Fruit fly (Drosophila melanogaster) whole organism, embryonic: ENCODE results near the gene Epp.

Source experiments
- ATbp ChIP-seq: fragments of 200-800 bp; sonication (Bioruptor generic); optimal IDR thresholded peaks from 2 replicates; lab custom pipeline; 2017; ENCODE audit warnings: missing biosample characterization, mild to moderate bottlenecking, missing genetic modification characterization, missing genetic modification reagents
- Ada2b ChIP-seq: fragments of 200-800 bp; sonication (Bioruptor generic); IDR thresholded peaks from 2 replicates; pipeline ENCODE4 v1.3.6; 2022; ENCODE audit warnings: missing biosample characterization, missing genetic modification characterization
- Blimp-1 ChIP-seq: fragments of 200-800 bp; sonication (Bioruptor generic); optimal IDR thresholded peaks from 3 replicates; lab custom pipeline; 2018; ENCODE audit warnings: missing biosample characterization, missing genetic modification characterization, mild to moderate bottlenecking, moderate library complexity, missing genetic modification reagents
- CG10321 ChIP-seq: fragments of 200-800 bp; sonication (Bioruptor generic); IDR thresholded peaks from 2 replicates; pipeline ENCODE4 v1.3.6; 2022; ENCODE audit warnings: missing biosample characterization, missing genetic modification characterization
- CG10543 ChIP-seq: fragments of 200-800 bp; sonication (Bioruptor generic); optimal IDR thresholded peaks from 3 replicates; lab custom pipeline; 2017; ENCODE audit warnings: missing biosample characterization, mild to moderate bottlenecking, missing genetic modification characterization, moderate library complexity
- CG11456 ChIP-seq: fragments of 200-800 bp; sonication (Bioruptor generic); IDR thresholded peaks from 3 replicates; pipeline ENCODE4 v1.3.6; 2022; ENCODE audit warnings: missing biosample characterization, missing genetic modification characterization
- CG15269 ChIP-seq: fragments of 200-800 bp; sonication (Bioruptor generic); optimal IDR thresholded peaks from 2 replicates; lab custom pipeline; 2018; ENCODE audit warnings: missing biosample characterization, mild to moderate bottlenecking, missing genetic modification characterization, moderate library complexity
- CG17568 ChIP-seq: fragments of 200-800 bp; sonication (Bioruptor generic); optimal IDR thresholded peaks from 2 replicates; lab custom pipeline; 2018; ENCODE audit warnings: missing biosample characterization, mild to moderate bottlenecking, missing genetic modification characterization, moderate library complexity
- CG1832 ChIP-seq: fragments of 200-800 bp; sonication (Bioruptor generic); optimal IDR thresholded peaks from 2 replicates; lab custom pipeline; 2017; ENCODE audit warnings: missing biosample characterization, mild to moderate bottlenecking, missing genetic modification characterization, inconsistent platforms
- CG31365 ChIP-seq: fragments of 200-800 bp; sonication (Bioruptor generic); optimal IDR thresholded peaks from 2 replicates; lab custom pipeline; 2018; ENCODE audit warnings: missing biosample characterization, mild to moderate bottlenecking, missing genetic modification characterization
- CG33213 ChIP-seq: fragments of 200-800 bp; sonication (Bioruptor generic); optimal IDR thresholded peaks from 3 replicates; lab custom pipeline; 2016; ENCODE audit warnings: missing biosample characterization, missing genetic modification characterization
- CG4282 ChIP-seq: fragments of 200-800 bp; sonication (Bioruptor generic); optimal IDR thresholded peaks from 2 replicates; lab custom pipeline; 2016; ENCODE audit warnings: missing biosample characterization, missing genetic modification characterization
- CG4424 ChIP-seq: fragments of 200-800 bp; sonication (Bioruptor generic); optimal IDR thresholded peaks from 3 replicates; lab custom pipeline; 2016; ENCODE audit warnings: missing biosample characterization, missing genetic modification characterization
- CG4820 ChIP-seq: fragments of 200-800 bp; sonication (Bioruptor generic); optimal IDR thresholded peaks from 3 replicates; lab custom pipeline; 2016; ENCODE audit warnings: missing biosample characterization, missing genetic modification characterization
- CG6765 ChIP-seq: fragments of 200-800 bp; sonication (Bioruptor generic); optimal IDR thresholded peaks from 3 replicates; lab custom pipeline; 2017; ENCODE audit warnings: missing biosample characterization, mild to moderate bottlenecking, missing genetic modification characterization
- CG6791 ChIP-seq: fragments of 200-800 bp; sonication (Bioruptor generic); IDR thresholded peaks from 3 replicates; pipeline ENCODE4 v1.3.6; 2022; ENCODE audit warnings: missing biosample characterization, missing genetic modification characterization; ENCODE audit not compliant: partially characterized antibody
- CG9215 ChIP-seq: fragments of 200-800 bp; sonication (Bioruptor generic); IDR thresholded peaks from 2 replicates; pipeline ENCODE4 v1.3.6; 2022; ENCODE audit warnings: missing biosample characterization, missing genetic modification characterization
- Chrac-16 ChIP-seq: fragments of 200-800 bp; sonication (Bioruptor generic); optimal IDR thresholded peaks from 3 replicates; lab custom pipeline; 2016; ENCODE audit warnings: missing biosample characterization, missing genetic modification characterization
- Doc2 ChIP-seq: fragments of 200-800 bp; sonication (Bioruptor generic); IDR thresholded peaks from 2 replicates; pipeline ENCODE4 v1.3.6; 2022; ENCODE audit warnings: missing biosample characterization, missing genetic modification characterization
- Eip74EF ChIP-seq, 2 experiments: fragments of 200-800 bp in 1 of 2; fragments of >200 bp in 1 of 2; sonication (Bioruptor generic) in 1 of 2; optimal IDR thresholded peaks; 2 replicates each; lab custom pipeline; 2017 to 2019; ENCODE audit warnings: missing biosample characterization in 2 of 2, missing genetic modification characterization in 2 of 2, mild to moderate bottlenecking in 1 of 2, moderate library complexity in 1 of 2
- Ets97D ChIP-seq: fragments of 200-800 bp; sonication (Bioruptor generic); optimal IDR thresholded peaks from 3 replicates; lab custom pipeline; 2016; ENCODE audit warnings: missing biosample characterization, missing genetic modification characterization
- Fer2 ChIP-seq: fragments of 200-800 bp; sonication (Bioruptor generic); optimal IDR thresholded peaks from 2 replicates; lab custom pipeline; 2018; ENCODE audit warnings: missing biosample characterization, mild to moderate bottlenecking, missing genetic modification characterization, moderate library complexity
- Hr39 ChIP-seq: fragments of >200 bp; optimal IDR thresholded peaks from 2 replicates; lab custom pipeline; 2017
- Hr78 ChIP-seq, 2 experiments: fragments of 200-800 bp in 1 of 2; fragments of >200 bp in 1 of 2; sonication (Bioruptor generic) in 1 of 2; optimal IDR thresholded peaks; 2 replicates each; lab custom pipeline; 2017 to 2019; ENCODE audit warnings: missing biosample characterization in 2 of 2, missing genetic modification characterization in 2 of 2, mild to moderate bottlenecking in 1 of 2, moderate library complexity in 1 of 2
- MTF-1 ChIP-seq: fragments of 200-800 bp; sonication (Bioruptor generic); optimal IDR thresholded peaks from 2 replicates; lab custom pipeline; 2018; ENCODE audit warnings: missing biosample characterization, mild to moderate bottlenecking, missing genetic modification characterization, borderline replicate concordance
- Med ChIP-seq: fragments of 200-800 bp; sonication (Bioruptor generic); peaks from one replicate; lab custom pipeline; 2016; ENCODE audit warnings: missing biosample characterization, missing genetic modification characterization, mild to moderate bottlenecking, inconsistent platforms, moderate library complexity
- Mrtf ChIP-seq: fragments of 200-800 bp; sonication (Bioruptor generic); IDR thresholded peaks from 3 replicates; pipeline ENCODE4 v1.3.6; 2022; ENCODE audit warnings: missing biosample characterization, missing genetic modification characterization
- Spps ChIP-seq: fragments of 200-800 bp; sonication (Bioruptor generic); optimal IDR thresholded peaks from 2 replicates; lab custom pipeline; 2018; ENCODE audit warnings: missing biosample characterization, mild to moderate bottlenecking, missing genetic modification characterization
- ap ChIP-seq: fragments of 200-800 bp; sonication (Bioruptor generic); IDR thresholded peaks from 2 replicates; pipeline ENCODE4 v1.3.6; 2022; ENCODE audit warnings: missing biosample characterization, missing genetic modification characterization
- ato ChIP-seq: fragments of 200-800 bp; sonication (Bioruptor generic); IDR thresholded peaks from 2 replicates; pipeline ENCODE4 v1.3.6; 2022; ENCODE audit warnings: missing biosample characterization, missing genetic modification characterization; ENCODE audit not compliant: partially characterized antibody
- bbx ChIP-seq: fragments of 200-800 bp; sonication (Bioruptor generic); IDR thresholded peaks from 2 replicates; pipeline ENCODE4 v1.3.6; 2022; ENCODE audit warnings: missing biosample characterization, missing genetic modification characterization; ENCODE audit not compliant: partially characterized antibody
- cg ChIP-seq: fragments of 200-800 bp; sonication (Bioruptor generic); optimal IDR thresholded peaks from 3 replicates; lab custom pipeline; 2019; ENCODE audit warnings: missing biosample characterization, mild to moderate bottlenecking, missing genetic modification characterization, moderate library complexity
- ci ChIP-seq: fragments of 200-800 bp; sonication (Bioruptor generic); IDR thresholded peaks from 3 replicates; pipeline ENCODE4 v1.3.6; 2022; ENCODE audit warnings: missing biosample characterization, missing genetic modification characterization
- crol ChIP-seq: fragments of 200-800 bp; sonication (Bioruptor generic); IDR thresholded peaks from 2 replicates; pipeline ENCODE4 v1.3.6; 2022; ENCODE audit warnings: missing biosample characterization, missing genetic modification characterization
- cwo ChIP-seq: fragments of 200-800 bp; sonication (Bioruptor generic); optimal IDR thresholded peaks from 3 replicates; lab custom pipeline; 2017; ENCODE audit warnings: missing biosample characterization, missing genetic modification characterization, mild to moderate bottlenecking, moderate library complexity, missing genetic modification reagents
- da ChIP-seq: fragments of 200-800 bp; sonication (Bioruptor generic); optimal IDR thresholded peaks from 2 replicates; lab custom pipeline; 2016; ENCODE audit warnings: missing biosample characterization, missing genetic modification characterization
- dysf ChIP-seq: fragments of 200-800 bp; sonication (Bioruptor generic); IDR thresholded peaks from 3 replicates; pipeline ENCODE4 v1.3.6; 2022; ENCODE audit warnings: missing biosample characterization, missing genetic modification characterization
- emc ChIP-seq: fragments of 200-800 bp; sonication (Bioruptor generic); optimal IDR thresholded peaks from 2 replicates; lab custom pipeline; 2016; ENCODE audit warnings: missing biosample characterization, missing genetic modification characterization
- ems ChIP-seq: fragments of 200-800 bp; sonication (Bioruptor generic); optimal IDR thresholded peaks from 3 replicates; lab custom pipeline; 2016; ENCODE audit warnings: missing biosample characterization, missing genetic modification characterization
- esg ChIP-seq: fragments of 200-800 bp; sonication (Bioruptor generic); conservative IDR thresholded peaks from 2 replicates; pipeline ENCODE4 v1.3.6; 2022; ENCODE audit warnings: missing biosample characterization, missing genetic modification characterization
- fd64A ChIP-seq: fragments of 200-800 bp; sonication (Bioruptor generic); optimal IDR thresholded peaks from 3 replicates; lab custom pipeline; 2018; ENCODE audit warnings: missing biosample characterization, mild to moderate bottlenecking, missing genetic modification characterization
- hb ChIP-seq: fragments of 200-800 bp; sonication (Bioruptor generic); IDR thresholded peaks from 3 replicates; pipeline ENCODE4 v1.3.6; 2022; ENCODE audit warnings: missing biosample characterization, missing genetic modification characterization; ENCODE audit not compliant: partially characterized antibody
- peb ChIP-seq: fragments of 200-800 bp; sonication (Bioruptor generic); IDR thresholded peaks from 2 replicates; pipeline ENCODE4 v1.3.6; 2022; ENCODE audit warnings: missing biosample characterization, missing genetic modification characterization
- pzg ChIP-seq: fragments of 200-800 bp; sonication (Bioruptor generic); optimal IDR thresholded peaks from 3 replicates; lab custom pipeline; 2018; ENCODE audit warnings: missing biosample characterization, mild to moderate bottlenecking, missing genetic modification characterization, moderate library complexity
- vnd ChIP-seq: fragments of 200-800 bp; sonication (Bioruptor generic); IDR thresholded peaks from 3 replicates; pipeline ENCODE4 v1.3.6; 2022; ENCODE audit warnings: missing biosample characterization, missing genetic modification characterization; ENCODE audit not compliant: partially characterized antibody
- vvl ChIP-seq: fragments of 200-800 bp; sonication (Bioruptor generic); IDR thresholded peaks from 2 replicates; pipeline ENCODE4 v1.3.6; 2022; ENCODE audit warnings: missing biosample characterization, missing genetic modification characterization

The Epp gene

DNA sequence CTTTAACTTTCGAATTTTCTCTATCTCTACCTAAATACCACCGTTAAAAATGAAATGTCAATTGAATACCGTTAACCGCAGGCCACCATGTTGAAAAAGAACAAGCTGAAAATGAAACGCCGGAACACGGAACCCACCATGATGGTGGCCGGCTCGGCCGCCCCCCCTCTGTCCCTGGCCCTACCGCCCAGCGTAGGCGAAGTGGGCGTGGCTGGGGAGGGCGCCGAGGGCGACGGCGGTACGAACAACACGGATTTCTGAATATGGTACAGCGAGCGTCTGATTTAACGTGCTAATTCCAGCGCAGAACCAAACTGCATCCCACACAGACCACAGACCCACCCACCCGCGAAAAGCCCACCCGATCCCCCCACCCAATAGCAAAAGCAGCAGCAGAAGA, 11.1 kb downstream of the Epp start:
- TF ChIP-seq ato (GFP tag; lab: Robert Waterston, UW) (no peak), pzg (GFP tag; lab: Kevin White, UChicago) (no peak), CG33213 (GFP tag; lab: Kevin White, UChicago) (no peak), hb (peak; percentile 21; the same call in 1 of the 3 replicates), CG6791 (0 out of 3 replicates have a peak, but pooled peaks have one; percentile 7), Hr39 (lab: Kevin White, UChicago) (peak; percentile 42)
- TF ChIP-seq, all 482 proteins: peak for 3

DNA sequence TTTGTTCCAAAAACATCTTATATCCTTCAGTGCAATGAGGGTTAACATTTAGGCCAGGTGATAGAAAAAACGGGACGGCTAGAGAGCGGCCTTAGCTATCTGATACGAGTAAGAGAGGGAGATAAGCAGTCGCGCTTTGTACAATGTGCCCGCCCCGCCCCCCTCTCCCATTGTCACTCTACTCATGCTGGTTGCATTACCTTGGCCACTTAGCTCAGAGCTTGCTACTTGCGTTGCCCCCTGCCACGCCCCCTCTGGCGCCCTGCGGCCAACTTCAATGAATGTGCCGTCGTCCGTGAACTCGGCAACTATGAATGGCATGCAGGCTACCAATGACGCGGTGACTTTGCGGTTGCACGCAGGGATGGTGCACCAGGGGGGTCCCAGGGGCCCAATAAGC, 21.0 kb downstream of the Epp start:
- TF ChIP-seq Eip74EF (GFP tag; optimal IDR thresholded peaks at IDR 0.05; lab: Kevin White, UChicago) = no peak
- TF ChIP-seq Doc2 (GFP tag; lab: Robert Waterston, UW) = 0 out of 2 replicates have a peak, but pooled peaks have one; percentile 20
- TF ChIP-seq CG10321 (GFP tag; lab: Robert Waterston, UW) = peak; percentile 56
- TF ChIP-seq CG11456 (GFP tag; lab: Robert Waterston, UW) = peak; percentile 62; the same call in 1 of the 3 replicates
- no peak for TF ChIP-seq da (GFP tag; lab: Kevin White, UChicago)
- TF ChIP-seq Spps (tag; lab: Kevin White, UChicago) = no peak
- TF ChIP-seq CG4820 = no peak
- peak; percentile 68 for TF ChIP-seq crol
- TF ChIP-seq Med = peak; percentile 56

DNA sequence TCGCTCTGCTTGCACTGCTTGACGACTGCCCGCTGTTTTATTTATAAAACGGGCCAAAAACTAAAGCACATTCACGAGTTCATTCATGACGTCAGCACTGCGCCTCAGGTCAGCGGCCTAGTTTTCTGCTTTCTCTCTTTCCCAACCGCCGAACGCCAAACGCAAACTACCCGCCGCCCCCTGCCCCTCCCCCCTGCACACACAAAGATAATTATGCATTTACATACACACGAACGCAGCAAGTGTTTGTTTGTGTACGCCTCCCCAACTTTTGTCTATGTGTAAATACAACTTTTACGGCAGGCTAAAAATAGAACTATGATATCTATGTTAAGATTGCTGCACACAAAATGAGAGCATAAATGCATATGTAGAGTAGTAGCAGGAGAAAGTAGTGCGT, 21.5 kb downstream of the Epp start:
- TF ChIP-seq Blimp-1 (GFP tag; lab: Kevin White, UChicago) (peak; percentile 34), CG17568 (GFP tag; lab: Kevin White, UChicago) (no peak), ATbp (peak; percentile 31), CG10543 (no peak), ems (GFP tag; lab: Kevin White, UChicago) (no peak), crol (peak; percentile 81), Mrtf (GFP tag; lab: Robert Waterston, UW) (no peak), Ada2b (GFP tag; lab: Robert Waterston, UW) (no peak), Chrac-16 (no peak), CG6765 (GFP tag; lab: Kevin White, UChicago) (no peak), ci (GFP tag; lab: Robert Waterston, UW) (peak; percentile 51; the same call in 1 of the 3 replicates), MTF-1 (GFP tag; lab: Kevin White, UChicago) (peak; percentile 11), Hr78 (GFP tag; optimal IDR thresholded peaks at IDR 0.05; lab: Kevin White, UChicago) (peak in 1 of 2 experiments; percentile 43), cg (GFP tag; lab: Kevin White, UChicago) (peak; percentile 60), dysf (GFP tag; lab: Robert Waterston, UW) (no peak), CG31365 (tag; lab: Kevin White, UChicago) (peak; percentile 89), peb (GFP tag; lab: Robert Waterston, UW) (no peak), vvl (GFP tag; lab: Robert Waterston, UW) (peak; percentile 33; the same call in 1 of the 2 replicates), fd64A (GFP tag; lab: Kevin White, UChicago) (peak; percentile 11)

DNA sequence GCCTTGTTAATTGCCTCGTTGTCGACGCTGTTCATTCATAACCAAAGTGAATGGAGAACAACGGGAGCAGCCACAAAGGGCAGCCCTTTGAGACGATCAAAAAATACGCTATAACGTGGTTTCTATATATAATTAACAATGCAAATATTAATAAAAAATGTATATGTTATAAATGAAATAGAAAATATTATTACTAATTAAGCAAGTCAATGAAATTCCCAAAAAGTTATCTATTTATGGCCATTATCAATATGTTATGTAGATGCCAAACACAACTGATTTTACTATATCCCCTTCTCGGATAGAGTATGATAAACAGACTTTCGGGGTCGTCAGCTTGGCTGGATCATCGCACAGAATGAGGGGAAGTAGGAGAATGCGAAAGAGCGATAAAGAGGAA, 23.3 kb downstream of the Epp start:
- TF ChIP-seq CG4424 (peak; percentile 28), CG15269 (peak; percentile 75), emc (no peak), esg (GFP tag; lab: Robert Waterston, UW) (peak; percentile 31; the same call in 1 of the 2 replicates), CG9215 (GFP tag; lab: Robert Waterston, UW) (0 out of 2 replicates have a peak, but pooled peaks have one; percentile 27), CG1832 (GFP tag; lab: Kevin White, UChicago) (no peak), Fer2 (peak; percentile 46), Ada2b (GFP tag; lab: Robert Waterston, UW) (0 out of 2 replicates have a peak, but pooled peaks have one; percentile 16), CG6791 (no peak), CG4282 (no peak), vnd (no peak), Ets97D (no peak), cwo (GFP tag; lab: Kevin White, UChicago) (peak; percentile 53), bbx (GFP tag; lab: Robert Waterston, UW) (no peak), ap (GFP tag; lab: Robert Waterston, UW) (no peak; the same call in 1 of the 2 replicates)
